Worm (Caenorhabditis elegans) whole organism, L4/young adult: ENCODE measurements around the gene akap-1.

Experiments
- W03F9.2 ChIP-seq: fragments of 150-350 bp; optimal IDR thresholded peaks from 2 replicates; lab custom pipeline; 2014; ENCODE audit warnings: missing biosample characterization, missing genetic modification characterization
- him-1 ChIP-seq: sonication (generic microtip); optimal IDR thresholded peaks from 2 replicates; lab custom pipeline; 2016; ENCODE audit warnings: missing genotype, missing genetic modification reagents, missing genetic modification characterization, missing compliant biosample characterization

ce11 chrIII:6390644-6391043 lies 37.5 kb downstream of the akap-1 start, which contains the start of gene smrc-1:
- no peak for TF ChIP-seq him-1 (tag; lab: Kevin White, UChicago)
- TF ChIP-seq W03F9.2 (tag; lab: Kevin White, UChicago): no peak
